Worm (Caenorhabditis elegans): ENCODE measurements around the gene ttr-9.

The ttr-9 gene

DNA sequence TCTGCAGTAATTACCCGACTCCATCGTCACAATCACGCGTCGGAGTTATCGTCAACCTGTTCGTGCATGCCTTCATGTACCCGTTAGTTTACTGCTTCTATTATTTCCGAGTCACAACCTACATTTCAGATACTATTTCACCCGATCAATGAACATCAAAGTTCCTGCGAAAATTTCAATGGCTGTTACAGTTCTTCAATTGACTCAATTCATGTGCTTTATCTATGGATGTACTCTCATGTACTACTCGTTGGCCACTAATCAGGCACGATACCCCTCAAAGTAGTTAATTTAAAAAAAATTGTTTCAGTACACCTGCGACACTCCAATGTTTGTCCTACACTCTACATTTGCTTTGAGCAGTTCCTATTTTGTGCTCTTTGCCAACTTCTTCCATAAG is 24.6 kb upstream of the ttr-9 start (continued):
- TF ChIP-seq mxl-1 (tag; optimal IDR thresholded peaks at IDR 0.05), result no peak

DNA sequence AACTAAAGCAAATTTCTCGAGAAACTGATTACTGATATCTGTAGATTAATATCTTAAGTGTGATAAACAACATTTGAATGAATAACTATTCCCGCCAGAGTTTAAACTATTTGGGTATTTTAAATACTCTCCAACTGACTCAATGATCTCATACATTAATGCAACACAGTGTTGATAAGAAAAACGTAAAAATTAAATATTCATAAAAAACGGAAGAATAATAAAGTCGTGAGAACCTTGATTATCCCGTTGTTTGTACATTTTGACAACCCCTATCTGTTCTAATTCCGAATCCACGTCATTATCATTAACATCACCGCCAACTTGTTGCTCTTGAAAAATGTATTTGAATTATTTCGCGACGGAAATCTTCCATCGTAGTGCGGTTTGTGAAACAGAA is 23.5 kb upstream of the ttr-9 start, which contains the start of gene elo-7:
Gene elo-7, plus strand, starts transcription at position 301 of the 400 bp plus-strand sequence.
- no peak for TF ChIP-seq pha-4 (tag; optimal IDR thresholded peaks at IDR 0.05)
- TF ChIP-seq hlh-26 (GFP tag; conservative IDR thresholded peaks at IDR 0.05), result no peak
- no peak for TF ChIP-seq lin-54 (GFP tag; optimal IDR thresholded peaks at IDR 0.05)
- no peak for TF ChIP-seq ceh-79 (tag; optimal IDR thresholded peaks at IDR 0.05)
- TF ChIP-seq hmg-20 (GFP tag; IDR thresholded peaks at IDR 0.05), result no peak
- TF ChIP-seq hmg-1.2 (GFP tag; IDR thresholded peaks at IDR 0.05), result no peak
- TF ChIP-seq T26A5.8 (tag; optimal IDR thresholded peaks at IDR 0.05), result no peak
- TF ChIP-seq dpl-1 (GFP tag; optimal IDR thresholded peaks at IDR 0.05), result no peak
- TF ChIP-seq F39B2.1 (GFP tag; IDR thresholded peaks at IDR 0.05), result no peak
- no peak for TF ChIP-seq mes-4 (tag; optimal IDR thresholded peaks at IDR 0.05)
- TF ChIP-seq nhr-90 (tag; optimal IDR thresholded peaks at IDR 0.05), result no peak
- no peak for TF ChIP-seq attf-5 (GFP tag; optimal IDR thresholded peaks at IDR 0.05)
- TF ChIP-seq rcor-1 (GFP tag; IDR thresholded peaks at IDR 0.05), result no peak
- no peak for TF ChIP-seq sdz-38 (tag; optimal IDR thresholded peaks at IDR 0.05)
- no peak for TF ChIP-seq attf-3 (GFP tag; conservative IDR thresholded peaks at IDR 0.05)
- TF ChIP-seq madf-6 (GFP tag; IDR thresholded peaks at IDR 0.05), result no peak
- no peak for TF ChIP-seq zfh-2 (GFP tag; conservative IDR thresholded peaks at IDR 0.05)
- TF ChIP-seq nhr-179 (tag; optimal IDR thresholded peaks at IDR 0.05), result no peak
- TF ChIP-seq let-607 (tag; optimal IDR thresholded peaks at IDR 0.05), result no peak
- TF ChIP-seq fkh-3 (tag; optimal IDR thresholded peaks at IDR 0.05), result no peak

DNA sequence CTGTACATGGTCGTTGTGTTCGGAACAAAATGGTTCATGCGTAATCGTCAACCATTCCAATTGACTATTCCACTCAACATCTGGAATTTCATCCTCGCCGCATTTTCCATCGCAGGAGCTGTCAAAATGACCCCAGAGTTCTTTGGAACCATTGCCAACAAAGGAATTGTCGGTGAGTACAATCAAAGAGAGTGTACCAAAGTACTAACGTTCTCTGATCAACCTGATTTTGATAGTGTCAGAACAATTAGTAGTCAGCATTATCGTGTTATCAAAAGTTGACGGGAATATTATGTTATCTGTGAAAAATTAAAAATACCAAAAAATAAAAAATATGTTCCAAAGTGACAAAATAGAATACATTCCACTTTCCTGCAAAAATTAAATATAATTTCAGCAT is 20.9 kb upstream of the ttr-9 start:
- no peak for TF ChIP-seq F49E8.2 (tag; optimal IDR thresholded peaks at IDR 0.05; ENCODE audit: insufficient read depth)
- TF ChIP-seq ekl-4 (GFP tag; IDR thresholded peaks at IDR 0.05), result 0 out of 2 replicates have a peak, but pooled peaks have one; percentile 12
- TF ChIP-seq die-1 (tag; optimal IDR thresholded peaks at IDR 0.05), result no peak
- TF ChIP-seq nhr-80 (tag; optimal IDR thresholded peaks at IDR 0.05), result peak; percentile 34

DNA sequence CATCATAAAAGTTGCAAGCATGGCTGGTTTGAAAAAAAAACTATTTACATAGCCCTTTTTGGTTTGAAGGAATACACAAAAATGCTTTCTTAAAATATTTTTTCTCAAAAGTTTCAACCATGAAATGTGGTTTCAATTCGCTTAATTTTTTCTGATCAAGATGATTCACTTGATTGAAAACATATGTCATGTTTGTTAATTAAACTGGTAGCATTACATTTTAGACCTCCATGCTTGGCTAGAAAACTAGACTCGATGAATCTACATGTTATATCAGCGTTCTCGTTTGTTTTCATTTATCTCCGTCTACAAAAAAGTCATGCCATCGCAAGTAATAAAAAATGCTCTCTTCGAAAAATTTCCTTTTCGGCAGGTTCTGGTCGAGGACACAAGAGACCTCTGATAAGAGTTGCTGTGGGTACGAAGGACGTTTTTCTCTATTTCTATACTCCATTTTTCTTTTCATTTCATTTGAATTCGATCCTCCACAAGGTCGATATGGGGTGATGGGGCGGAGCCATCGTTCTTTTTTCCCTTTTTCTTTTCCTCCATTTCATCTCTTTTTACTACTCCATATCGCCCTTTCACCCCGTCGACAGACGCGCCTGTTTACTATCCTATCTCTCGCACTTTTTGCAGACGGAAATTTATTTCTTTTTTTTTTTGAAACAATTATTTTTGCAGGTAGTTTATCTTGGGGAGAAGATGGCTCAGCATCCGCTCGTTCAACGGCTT is 19.7 kb upstream of the ttr-9 start, which contains the start of gene elo-1:
Gene elo-1, plus strand, starts transcription at position 685 of the 735 bp plus-strand sequence.
- TF ChIP-seq lsl-1 (GFP tag; optimal IDR thresholded peaks at IDR 0.05) (no peak), atf-7 (tag; optimal IDR thresholded peaks at IDR 0.05) (peak; percentile 1), C06A6.2 (GFP tag; conservative IDR thresholded peaks at IDR 0.05) (0 out of 2 replicates have a peak, but pooled peaks have one; percentile 52), rec-8 (tag; optimal IDR thresholded peaks at IDR 0.05) (no peak), mcd-1 (GFP tag; IDR thresholded peaks at IDR 0.05) (no peak), lin-40 (tag; optimal IDR thresholded peaks at IDR 0.05) (peak; percentile 51), lsy-27 (tag; optimal IDR thresholded peaks at IDR 0.05; ENCODE audit: borderline replicate concordance, insufficient read depth) (no peak), snpc-1.3 (tag; optimal IDR thresholded peaks at IDR 0.05; ENCODE audit: insufficient read depth) (no peak), nfyb-1 (GFP tag; IDR thresholded peaks at IDR 0.05) (peak; percentile 62; the same call in 1 of the 2 replicates), dpff-1 (tag; optimal IDR thresholded peaks at IDR 0.05) (no peak), nhr-90 (tag; optimal IDR thresholded peaks at IDR 0.05) (peak; percentile 5), ztf-22 (GFP tag; optimal IDR thresholded peaks at IDR 0.05) (peak; percentile 15), attf-5 (GFP tag; optimal IDR thresholded peaks at IDR 0.05) (peak; percentile 41), madf-10 (tag; optimal IDR thresholded peaks at IDR 0.05) (peak; percentile 14), Y79H2A.3 (GFP tag; conservative IDR thresholded peaks at IDR 0.05) (no peak), nfya-1 (tag; optimal IDR thresholded peaks at IDR 0.05; ENCODE audit: borderline replicate concordance, insufficient read depth) (no peak), dpl-1 (GFP tag; optimal IDR thresholded peaks at IDR 0.05) (no peak), cebp-1 (GFP tag; IDR thresholded peaks at IDR 0.05) (no peak), cebp-1 (tag; optimal IDR thresholded peaks at IDR 0.05) (peak; percentile 41), lag-1 (GFP tag; IDR thresholded peaks at IDR 0.05) (no peak), tbp1 (GFP tag; optimal IDR thresholded peaks at IDR 0.05) (peak; percentile 2)

Data from whole organism, young adult.